Fruit fly (Drosophila melanogaster): Measurements from ENCODE around the gene Gk2.

dm6 chr3L:1710562-1710961, 27.6 kb upstream of the Gk2 start:
- TF ChIP-seq pan (optimal IDR thresholded peaks at IDR 0.05) (no peak), usp (GFP tag; optimal IDR thresholded peaks at IDR 0.05) (no peak), psq (optimal IDR thresholded peaks at IDR 0.05) (no peak), CG8478 (optimal IDR thresholded peaks at IDR 0.05) (no peak), Dll (optimal IDR thresholded peaks at IDR 0.05) (no peak)

All from whole organism.